Fruit fly (Drosophila melanogaster) whole organism, prepupa: ENCODE measurements around the gene Cyp313a1.
A peak's percentile ranks its signal among the peaks of the same experiment; 100 is the strongest.

Source experiments
- Blimp-1 ChIP-seq: fragments of 200-800 bp; sonication (Bioruptor generic); optimal IDR thresholded peaks from 3 replicates; lab custom pipeline; 2017; ENCODE audit warnings: missing biosample characterization, missing genetic modification characterization, mild to moderate bottlenecking, moderate library complexity, missing genetic modification reagents
- CG10631 ChIP-seq: fragments of 200-800 bp; sonication (Bioruptor generic); optimal IDR thresholded peaks from 2 replicates; lab custom pipeline; 2016; ENCODE audit warnings: missing biosample characterization, missing genetic modification characterization
- CG10669 ChIP-seq: fragments of 200-800 bp; sonication (Bioruptor generic); optimal IDR thresholded peaks from 3 replicates; lab custom pipeline; 2018; ENCODE audit warnings: missing biosample characterization, mild to moderate bottlenecking, missing genetic modification characterization, moderate library complexity
- CG11762 ChIP-seq: fragments of 200-800 bp; sonication (Bioruptor generic); optimal IDR thresholded peaks from 3 replicates; lab custom pipeline; 2016; ENCODE audit warnings: missing biosample characterization, missing genetic modification characterization; ENCODE audit not compliant: insufficient read depth
- CG11902 ChIP-seq: fragments of 200-800 bp; sonication (Bioruptor generic); optimal IDR thresholded peaks from 3 replicates; lab custom pipeline; 2016; ENCODE audit warnings: missing biosample characterization, missing genetic modification characterization
- CG15336 ChIP-seq: fragments of 200-800 bp; sonication (Bioruptor generic); IDR thresholded peaks from 2 replicates; pipeline ENCODE4 v1.3.6; 2022; ENCODE audit warnings: missing biosample characterization, missing genetic modification characterization
- CG16779 ChIP-seq: fragments of 200-800 bp; sonication (Bioruptor generic); optimal IDR thresholded peaks from 3 replicates; lab custom pipeline; 2017; ENCODE audit warnings: missing biosample characterization, mild to moderate bottlenecking, missing genetic modification characterization
- CG3032 ChIP-seq: fragments of 200-800 bp; optimal IDR thresholded peaks from 2 replicates; lab custom pipeline; 2019; ENCODE audit warnings: missing biosample characterization, mild to moderate bottlenecking, missing genetic modification characterization, moderate library complexity
- CG31627 ChIP-seq: fragments of 200-800 bp; sonication (Bioruptor generic); optimal IDR thresholded peaks from 3 replicates; lab custom pipeline; 2016; ENCODE audit warnings: missing biosample characterization, missing genetic modification characterization
- CG32006 ChIP-seq: fragments of 200-800 bp; sonication (Bioruptor generic); optimal IDR thresholded peaks from 3 replicates; lab custom pipeline; 2017; ENCODE audit warnings: missing biosample characterization, mild to moderate bottlenecking, missing genetic modification characterization
- CG3919 ChIP-seq: fragments of 200-800 bp; sonication (Bioruptor generic); optimal IDR thresholded peaks from 3 replicates; lab custom pipeline; 2016; ENCODE audit warnings: missing biosample characterization, missing genetic modification characterization
- CG4318 ChIP-seq: fragments of 200-800 bp; sonication (Bioruptor generic); optimal IDR thresholded peaks from 3 replicates; lab custom pipeline; 2017; ENCODE audit warnings: missing biosample characterization, mild to moderate bottlenecking, missing genetic modification characterization
- CG6163 ChIP-seq: fragments of 200-800 bp; sonication (Bioruptor generic); IDR thresholded peaks from 3 replicates; pipeline ENCODE4 v1.3.6; 2022; ENCODE audit warnings: missing biosample characterization, missing genetic modification characterization
- CG6276 ChIP-seq: fragments of 200-800 bp; sonication (Bioruptor generic); optimal IDR thresholded peaks from 2 replicates; lab custom pipeline; 2017; ENCODE audit warnings: missing biosample characterization, mild to moderate bottlenecking, missing genetic modification characterization
- CG6792 ChIP-seq: fragments of 200-800 bp; sonication (Bioruptor generic); optimal IDR thresholded peaks from 3 replicates; lab custom pipeline; 2016; ENCODE audit warnings: missing biosample characterization, missing genetic modification characterization
- CG6808 ChIP-seq: fragments of 200-800 bp; sonication (Bioruptor generic); optimal IDR thresholded peaks from 3 replicates; lab custom pipeline; 2017; ENCODE audit warnings: missing biosample characterization, missing genetic modification characterization, mild to moderate bottlenecking, moderate library complexity, missing genetic modification reagents
- CG6854 ChIP-seq: fragments of 200-800 bp; sonication (Bioruptor generic); optimal IDR thresholded peaks from 2 replicates; lab custom pipeline; 2017; ENCODE audit warnings: missing biosample characterization, mild to moderate bottlenecking, missing genetic modification characterization
- CG8119 ChIP-seq: fragments of 200-800 bp; sonication (Bioruptor generic); IDR thresholded peaks from 3 replicates; pipeline ENCODE4 v1.3.6; 2022; ENCODE audit warnings: missing biosample characterization, missing genetic modification characterization
- CG8319 ChIP-seq: fragments of 200-800 bp; sonication (Bioruptor generic); optimal IDR thresholded peaks from 3 replicates; lab custom pipeline; 2016; ENCODE audit warnings: missing biosample characterization, missing genetic modification characterization
- CG8632 ChIP-seq: fragments of 200-800 bp; sonication (Bioruptor generic); optimal IDR thresholded peaks from 3 replicates; lab custom pipeline; 2016; ENCODE audit warnings: missing biosample characterization, missing genetic modification characterization
- CG9139 ChIP-seq: fragments of 200-800 bp; sonication (Bioruptor generic); optimal IDR thresholded peaks from 3 replicates; lab custom pipeline; 2017; ENCODE audit warnings: missing biosample characterization, mild to moderate bottlenecking, missing genetic modification characterization
- Eip75B ChIP-seq: fragments of 200-800 bp; sonication (Bioruptor generic); optimal IDR thresholded peaks from 3 replicates; lab custom pipeline; 2016; ENCODE audit warnings: missing biosample characterization, missing genetic modification characterization
- Eip78C ChIP-seq: fragments of 200-800 bp; sonication (Bioruptor generic); peaks from one replicate; lab custom pipeline; 2016; ENCODE audit warnings: missing biosample characterization, missing genetic modification characterization
- Eip93F ChIP-seq: fragments of 200-800 bp; sonication (Bioruptor generic); optimal IDR thresholded peaks from 2 replicates; lab custom pipeline; 2016; ENCODE audit warnings: missing biosample characterization, mild to moderate bottlenecking, missing genetic modification characterization
- Ets21C ChIP-seq: fragments of 200-800 bp; sonication (Bioruptor generic); optimal IDR thresholded peaks from 3 replicates; lab custom pipeline; 2016; ENCODE audit warnings: missing biosample characterization, missing genetic modification characterization
- Ets96B ChIP-seq: fragments of 200-800 bp; optimal IDR thresholded peaks from 2 replicates; lab custom pipeline; 2019; ENCODE audit warnings: missing biosample characterization, mild to moderate bottlenecking, missing genetic modification characterization, moderate library complexity
- Hr38 ChIP-seq: sonication (Bioruptor generic); optimal IDR thresholded peaks from 2 replicates; lab custom pipeline; 2016; ENCODE audit warnings: missing biosample characterization, missing genetic modification characterization
- Hr39 ChIP-seq: fragments of 200-800 bp; sonication (Bioruptor generic); optimal IDR thresholded peaks from 2 replicates; lab custom pipeline; 2016; ENCODE audit warnings: missing biosample characterization, missing genetic modification characterization
- Hr4 ChIP-seq: fragments of 200-800 bp; sonication (Bioruptor generic); optimal IDR thresholded peaks from 3 replicates; lab custom pipeline; 2016; ENCODE audit warnings: missing biosample characterization, missing genetic modification characterization
- Lpt ChIP-seq: fragments of 200-800 bp; sonication (Bioruptor generic); optimal IDR thresholded peaks from 3 replicates; lab custom pipeline; 2016; ENCODE audit warnings: missing biosample characterization, missing genetic modification characterization
- Met ChIP-seq: fragments of 200-800 bp; sonication (Bioruptor generic); optimal IDR thresholded peaks from 3 replicates; lab custom pipeline; 2016; ENCODE audit warnings: missing biosample characterization, missing genetic modification characterization
- OdsH ChIP-seq: fragments of 200-800 bp; sonication (Bioruptor generic); optimal IDR thresholded peaks from 3 replicates; lab custom pipeline; 2016; ENCODE audit warnings: missing biosample characterization, missing genetic modification characterization
- Smox ChIP-seq: fragments of 200-800 bp; sonication (Bioruptor generic); optimal IDR thresholded peaks from 3 replicates; lab custom pipeline; 2016; ENCODE audit warnings: missing biosample characterization, missing genetic modification characterization
- Sox102F ChIP-seq: fragments of 200-800 bp; sonication (Bioruptor generic); optimal IDR thresholded peaks from 2 replicates; lab custom pipeline; 2016; ENCODE audit warnings: missing biosample characterization, mild to moderate bottlenecking, missing genetic modification characterization
- Sox14 ChIP-seq: fragments of 200-800 bp; sonication (Bioruptor generic); optimal IDR thresholded peaks from 3 replicates; lab custom pipeline; 2016; ENCODE audit warnings: missing biosample characterization, missing genetic modification characterization
- Sox15 ChIP-seq: fragments of 200-800 bp; sonication (Bioruptor generic); optimal IDR thresholded peaks from 3 replicates; lab custom pipeline; 2016; ENCODE audit warnings: missing biosample characterization, missing genetic modification characterization
- acj6 ChIP-seq: fragments of 200-800 bp; sonication (Bioruptor generic); optimal IDR thresholded peaks from 3 replicates; lab custom pipeline; 2016; ENCODE audit warnings: missing biosample characterization, missing genetic modification characterization
- dsx ChIP-seq: fragments of 200-800 bp; optimal IDR thresholded peaks from 3 replicates; lab custom pipeline; 2019; ENCODE audit warnings: missing biosample characterization, mild to moderate bottlenecking, missing genetic modification characterization, moderate library complexity; ENCODE audit not compliant: poor library complexity, severe bottlenecking
- eg ChIP-seq: fragments of 200-800 bp; sonication (Bioruptor generic); IDR thresholded peaks from 3 replicates; pipeline ENCODE4 v1.3.6; 2022; ENCODE audit warnings: missing biosample characterization, missing genetic modification characterization
- esn ChIP-seq: fragments of 200-800 bp; sonication (Bioruptor generic); optimal IDR thresholded peaks from 2 replicates; lab custom pipeline; 2016; ENCODE audit warnings: missing biosample characterization, mild to moderate bottlenecking, missing genetic modification characterization, moderate library complexity
- fd59A ChIP-seq: fragments of 200-800 bp; sonication (Bioruptor generic); optimal IDR thresholded peaks from 2 replicates; lab custom pipeline; 2017; ENCODE audit warnings: missing biosample characterization, mild to moderate bottlenecking, missing genetic modification characterization, missing genetic modification reagents
- fkh ChIP-seq: fragments of 200-800 bp; sonication (Bioruptor generic); optimal IDR thresholded peaks from 3 replicates; lab custom pipeline; 2017; ENCODE audit warnings: missing biosample characterization, mild to moderate bottlenecking, missing genetic modification characterization, moderate library complexity
- lz ChIP-seq: fragments of 200-800 bp; sonication (Bioruptor generic); optimal IDR thresholded peaks from 3 replicates; lab custom pipeline; 2016; ENCODE audit warnings: missing biosample characterization, missing genetic modification characterization
- net ChIP-seq: fragments of 200-800 bp; sonication (Bioruptor generic); optimal IDR thresholded peaks from 3 replicates; lab custom pipeline; 2016; ENCODE audit warnings: missing biosample characterization, missing genetic modification characterization
- salr ChIP-seq, 2 experiments: fragments of 200-800 bp; sonication (Bioruptor generic); optimal IDR thresholded peaks; 3 replicates each; lab custom pipeline; 2016 to 2018; ENCODE audit warnings: missing biosample characterization in 2 of 2, missing genetic modification characterization in 2 of 2, mild to moderate bottlenecking in 1 of 2
- ss ChIP-seq, 2 experiments: fragments of 200-800 bp; sonication (Bioruptor generic); optimal IDR thresholded peaks; 2 replicates in 1 of 2; 3 replicates in 1 of 2; lab custom pipeline; 2017 to 2018; ENCODE audit warnings: mild to moderate bottlenecking in 2 of 2, missing biosample characterization in 2 of 2, missing genetic modification characterization in 2 of 2, moderate library complexity in 1 of 2
- svp ChIP-seq: fragments of 200-800 bp; sonication (Bioruptor generic); peaks from one replicate; lab custom pipeline; 2016; ENCODE audit warnings: missing biosample characterization, missing genetic modification characterization
- topi ChIP-seq: fragments of 200-800 bp; sonication (Bioruptor generic); optimal IDR thresholded peaks from 3 replicates; lab custom pipeline; 2016; ENCODE audit warnings: missing biosample characterization, missing genetic modification characterization

Gene Cyp313a1

DNA sequence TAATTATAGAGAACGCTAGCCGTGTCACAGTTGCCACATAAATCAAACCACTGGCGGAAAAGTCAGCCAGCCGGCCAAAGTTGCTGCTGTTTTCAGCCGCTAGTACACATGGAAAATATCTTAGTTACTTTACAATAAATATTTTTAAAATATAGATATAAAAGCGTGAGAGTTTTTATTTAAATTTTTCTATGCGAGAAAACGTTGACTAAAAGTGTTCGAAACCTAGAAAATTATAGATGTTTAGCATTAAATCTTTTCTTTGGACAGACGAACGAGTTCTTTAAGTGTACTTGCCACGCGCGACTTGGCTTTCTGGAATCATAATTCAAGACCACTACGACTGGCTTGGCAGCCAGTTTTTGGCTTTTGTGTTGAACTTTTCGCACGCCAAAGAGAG, 34.4 kb upstream of the Cyp313a1 start (continued):
- TF ChIP-seq CG3919 (GFP tag; lab: Kevin White, UChicago): peak; percentile 43
- TF ChIP-seq CG10669 (GFP tag; lab: Kevin White, UChicago): no peak
- no peak for TF ChIP-seq lz (GFP tag; lab: Kevin White, UChicago)
- peak; percentile 58 for TF ChIP-seq Hr4 (GFP tag; lab: Kevin White, UChicago)
- no peak for TF ChIP-seq CG11762
- no peak for TF ChIP-seq dsx
- TF ChIP-seq OdsH: peak; percentile 52
- TF ChIP-seq Blimp-1: no peak
- TF ChIP-seq net: peak; percentile 46
- peak; percentile 66 for TF ChIP-seq CG6276 (GFP tag; lab: Kevin White, UChicago)
- TF ChIP-seq CG6854 (GFP tag; lab: Kevin White, UChicago): no peak
- no peak for TF ChIP-seq topi (GFP tag; lab: Kevin White, UChicago)
- TF ChIP-seq CG4318: peak; percentile 53
- TF ChIP-seq CG6792 (GFP tag; lab: Kevin White, UChicago): no peak
- TF ChIP-seq CG8319 (GFP tag; lab: Kevin White, UChicago): no peak
- peak; percentile 81 for TF ChIP-seq eg (GFP tag; lab: Robert Waterston, UW)
- no peak for TF ChIP-seq fkh (GFP tag; lab: Kevin White, UChicago)
- TF ChIP-seq CG3032: no peak
- TF ChIP-seq Sox14 (GFP tag; lab: Kevin White, UChicago): peak; percentile 4
- TF ChIP-seq CG32006: peak; percentile 83
- no peak for TF ChIP-seq fd59A (GFP tag; lab: Kevin White, UChicago)

DNA sequence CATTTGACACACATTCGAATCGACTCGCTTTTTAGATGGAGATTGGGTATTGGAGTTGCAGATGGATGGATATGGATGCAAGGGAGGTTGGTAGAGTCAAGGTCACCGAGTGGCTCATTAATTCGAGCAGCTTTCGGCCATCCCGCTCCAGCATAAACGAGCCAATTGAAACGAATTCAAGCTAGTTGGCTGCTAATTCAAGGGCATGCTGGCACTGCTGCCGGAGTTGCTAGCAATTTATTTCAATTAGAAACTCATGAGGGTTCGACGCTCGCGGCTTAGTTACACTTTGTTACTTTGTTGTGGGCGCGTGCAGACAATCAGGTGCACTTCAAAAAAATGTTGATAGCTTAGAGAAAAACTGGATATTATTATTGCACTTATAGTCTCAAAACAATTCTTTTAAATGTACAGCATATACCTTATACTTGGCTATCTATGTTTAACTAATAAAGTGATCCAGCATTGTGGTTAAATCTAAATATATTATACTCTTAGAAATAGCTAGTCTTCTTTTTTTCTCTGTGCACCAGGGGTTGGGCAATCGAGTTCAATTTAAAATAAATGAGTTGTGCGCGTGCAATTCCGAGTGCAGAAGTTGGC, 28.5 kb upstream of the Cyp313a1 start:
- TF ChIP-seq CG15336 (GFP tag; lab: Robert Waterston, UW) (peak; percentile 50), Sox102F (no peak), Sox14 (GFP tag; lab: Kevin White, UChicago) (no peak), CG8119 (GFP tag; lab: Robert Waterston, UW) (peak; percentile 39; the same call in 1 of the 3 replicates), CG9139 (GFP tag; lab: Kevin White, UChicago) (no peak), CG32006 (peak; percentile 50), CG3919 (GFP tag; lab: Kevin White, UChicago) (peak; percentile 4), dsx (peak; percentile 59), acj6 (GFP tag; lab: Kevin White, UChicago) (no peak), CG31627 (no peak), Hr38 (GFP tag; lab: Kevin White, UChicago) (no peak), CG6163 (GFP tag; lab: Robert Waterston, UW) (0 out of 3 replicates have a peak, but pooled peaks have one; percentile 29), esn (GFP tag; lab: Kevin White, UChicago) (no peak), CG16779 (tag; lab: Kevin White, UChicago) (no peak), Sox15 (GFP tag; lab: Kevin White, UChicago) (no peak), CG6276 (GFP tag; lab: Kevin White, UChicago) (peak; percentile 20), eg (GFP tag; lab: Robert Waterston, UW) (0 out of 3 replicates have a peak, but pooled peaks have one; percentile 28), ss (GFP tag; optimal IDR thresholded peaks at IDR 0.05; lab: Kevin White, UChicago) (no peak), Eip78C (GFP tag; lab: Kevin White, UChicago) (peak; percentile 54), svp (GFP tag; lab: Kevin White, UChicago) (peak; percentile 37), CG10669 (GFP tag; lab: Kevin White, UChicago) (no peak), Eip93F (GFP tag; lab: Kevin White, UChicago) (no peak), salr (GFP tag; optimal IDR thresholded peaks at IDR 0.05; lab: Kevin White, UChicago) (no peak), Smox (GFP tag; lab: Kevin White, UChicago) (no peak), CG6854 (GFP tag; lab: Kevin White, UChicago) (no peak), Hr39 (GFP tag; lab: Kevin White, UChicago) (no peak), CG8632 (GFP tag; lab: Kevin White, UChicago) (no peak), CG6808 (GFP tag; lab: Kevin White, UChicago) (no peak), Ets96B (tag; lab: Kevin White, UChicago) (no peak), OdsH (no peak), Lpt (GFP tag; lab: Kevin White, UChicago) (no peak), topi (GFP tag; lab: Kevin White, UChicago) (no peak), Ets21C (GFP tag; lab: Kevin White, UChicago) (no peak), CG8319 (GFP tag; lab: Kevin White, UChicago) (no peak), lz (GFP tag; lab: Kevin White, UChicago) (no peak), CG10631 (GFP tag; lab: Kevin White, UChicago) (no peak), Blimp-1 (no peak), Met (no peak), CG11902 (no peak), Eip75B (GFP tag; lab: Kevin White, UChicago) (no peak)
